Worm (Caenorhabditis elegans) whole organism, late embryonic: ENCODE measurements around the gene tbp-1.

Experiments
- C38D4.7 ChIP-seq: fragments of 200-800 bp; sonication (Bioruptor generic); optimal IDR thresholded peaks from 2 replicates; lab custom pipeline; 2018; ENCODE audit warnings: mild to moderate bottlenecking, missing genetic modification characterization, moderate library complexity, missing compliant biosample characterization
- F13H6.1 ChIP-seq: sonication (generic microtip); optimal IDR thresholded peaks from 2 replicates; lab custom pipeline; 2016; ENCODE audit warnings: missing genetic modification characterization, missing compliant biosample characterization
- K02D7.2 ChIP-seq: sonication (generic microtip); optimal IDR thresholded peaks from 2 replicates; lab custom pipeline; 2017; ENCODE audit warnings: mild to moderate bottlenecking, missing genetic modification characterization, missing compliant biosample characterization
- K09A11.1 ChIP-seq: sonication (generic microtip); optimal IDR thresholded peaks from 2 replicates; lab custom pipeline; 2017; ENCODE audit warnings: antibody characterized with exemption, mild to moderate bottlenecking, missing genetic modification characterization, missing compliant biosample characterization; ENCODE audit not compliant: insufficient read depth
- ceh-14 ChIP-seq: sonication (generic microtip); optimal IDR thresholded peaks from 2 replicates; lab custom pipeline; 2016; ENCODE audit warnings: missing genotype, missing genetic modification characterization, missing compliant biosample characterization
- ceh-2 ChIP-seq: sonication (generic microtip); optimal IDR thresholded peaks from 2 replicates; lab custom pipeline; 2016; ENCODE audit warnings: missing genotype, missing genetic modification characterization, missing compliant biosample characterization
- ceh-34 ChIP-seq: sonication (generic microtip); optimal IDR thresholded peaks from 2 replicates; lab custom pipeline; 2016; ENCODE audit warnings: mild to moderate bottlenecking, missing genetic modification characterization, missing compliant biosample characterization
- ceh-45 ChIP-seq: fragments of 200-800 bp; sonication (Bioruptor generic); IDR thresholded peaks from 2 replicates; pipeline ENCODE4 v1.3.6; 2022; ENCODE audit warnings: missing genetic modification reagents, missing genetic modification characterization, missing compliant biosample characterization
- ceh-6 ChIP-seq: fragments of 200-800 bp; sonication (Bioruptor generic); optimal IDR thresholded peaks from 2 replicates; lab custom pipeline; 2018; ENCODE audit warnings: mild to moderate bottlenecking, missing genetic modification characterization, missing compliant biosample characterization
- ceh-9 ChIP-seq: sonication (generic microtip); optimal IDR thresholded peaks from 2 replicates; lab custom pipeline; 2016; ENCODE audit warnings: mild to moderate bottlenecking, missing genetic modification characterization, inconsistent platforms, missing compliant biosample characterization
- che-1 ChIP-seq: sonication (generic microtip); optimal IDR thresholded peaks from 2 replicates; lab custom pipeline; 2016; ENCODE audit warnings: mild to moderate bottlenecking, missing genetic modification characterization, missing compliant biosample characterization
- dmd-4 ChIP-seq: sonication (generic microtip); optimal IDR thresholded peaks from 2 replicates; lab custom pipeline; 2016; ENCODE audit warnings: borderline replicate concordance, missing genetic modification characterization, missing compliant biosample characterization
- dve-1 ChIP-seq: sonication (generic microtip); optimal IDR thresholded peaks from 2 replicates; lab custom pipeline; 2017; ENCODE audit warnings: antibody characterized with exemption, mild to moderate bottlenecking, missing genetic modification characterization, missing compliant biosample characterization
- eyg-1 ChIP-seq: sonication (generic microtip); optimal IDR thresholded peaks from 2 replicates; lab custom pipeline; 2016; ENCODE audit warnings: missing genotype, missing genetic modification characterization, missing compliant biosample characterization
- gmeb-2 ChIP-seq: sonication (generic microtip); optimal IDR thresholded peaks from 2 replicates; lab custom pipeline; 2016; ENCODE audit warnings: missing genetic modification characterization, inconsistent platforms, missing compliant biosample characterization
- hlh-15 ChIP-seq: sonication (generic microtip); optimal IDR thresholded peaks from 2 replicates; lab custom pipeline; 2016; ENCODE audit warnings: missing genetic modification characterization, missing compliant biosample characterization
- hlh-6 ChIP-seq: sonication (generic microtip); optimal IDR thresholded peaks from 2 replicates; lab custom pipeline; 2016; ENCODE audit warnings: missing genotype, missing genetic modification characterization, missing compliant biosample characterization
- hlh-8 ChIP-seq: sonication (generic microtip); optimal IDR thresholded peaks from 2 replicates; lab custom pipeline; 2016; ENCODE audit warnings: missing genotype, missing genetic modification characterization, missing compliant biosample characterization
- madf-2 ChIP-seq: sonication (generic microtip); optimal IDR thresholded peaks from 2 replicates; lab custom pipeline; 2017; ENCODE audit warnings: missing genetic modification characterization, missing compliant biosample characterization
- mec-3 ChIP-seq: sonication (generic microtip); optimal IDR thresholded peaks from 2 replicates; lab custom pipeline; 2016; ENCODE audit warnings: borderline replicate concordance, missing genetic modification characterization, missing compliant biosample characterization
- nfya-1 ChIP-seq: sonication (generic microtip); optimal IDR thresholded peaks from 2 replicates; lab custom pipeline; 2017; ENCODE audit warnings: missing genetic modification characterization, mild to moderate bottlenecking, missing compliant biosample characterization, antibody characterized with exemption, moderate library complexity
- npax-4 ChIP-seq: sonication (generic microtip); optimal IDR thresholded peaks from 2 replicates; lab custom pipeline; 2016; ENCODE audit warnings: missing genetic modification characterization, missing compliant biosample characterization
- pqm-1 ChIP-seq: sonication (generic microtip); optimal IDR thresholded peaks from 2 replicates; lab custom pipeline; 2016; ENCODE audit warnings: missing genetic modification characterization, missing compliant biosample characterization
- pros-1 ChIP-seq: fragments of 150-350 bp; optimal IDR thresholded peaks from 2 replicates; lab custom pipeline; 2014; ENCODE audit warnings: missing biosample characterization, missing genetic modification reagents, missing genetic modification characterization
- ref-2 ChIP-seq: sonication (generic microtip); optimal IDR thresholded peaks from 2 replicates; lab custom pipeline; 2016; ENCODE audit warnings: missing genetic modification characterization, missing compliant biosample characterization
- rnt-1 ChIP-seq: sonication (generic microtip); optimal IDR thresholded peaks from 2 replicates; lab custom pipeline; 2016; ENCODE audit warnings: missing genetic modification characterization, missing compliant biosample characterization
- sox-2 ChIP-seq: fragments of 200-800 bp; sonication (Bioruptor generic); IDR thresholded peaks from 2 replicates; pipeline ENCODE4 v1.3.6; 2022; ENCODE audit warnings: missing genetic modification reagents, missing genetic modification characterization, missing compliant biosample characterization
- sox-4 ChIP-seq: sonication (generic microtip); optimal IDR thresholded peaks from 2 replicates; lab custom pipeline; 2017; ENCODE audit warnings: mild to moderate bottlenecking, missing genetic modification characterization, inconsistent platforms, missing compliant biosample characterization
- tbx-2 ChIP-seq: sonication (generic microtip); optimal IDR thresholded peaks from 2 replicates; lab custom pipeline; 2016; ENCODE audit warnings: missing genetic modification characterization, missing compliant biosample characterization
- unc-3 ChIP-seq, 2 experiments: fragments of 200-800 bp in 1 of 2; sonication (Bioruptor generic) in 1 of 2; sonication (generic microtip) in 1 of 2; conservative IDR thresholded peaks in 1 of 2; optimal IDR thresholded peaks in 1 of 2; 2 replicates each; pipeline versions ENCODE4 v1.3.6 to Lab custom; 2016 to 2022; ENCODE audit warnings: missing compliant biosample characterization in 2 of 2, missing genetic modification characterization in 2 of 2, missing genetic modification reagents in 1 of 2
- unc-42 ChIP-seq: sonication (generic microtip); optimal IDR thresholded peaks from 2 replicates; lab custom pipeline; 2016; ENCODE audit warnings: missing genotype, missing genetic modification characterization, missing compliant biosample characterization

Gene tbp-1

ce11 chrIII:7381546-7382171, 2.2 kb upstream of the tbp-1 start, which contains the start of the genes hmg-4 and T20B12.3 (continued):
- TF ChIP-seq tbx-2 (no peak), nfya-1 (tag; lab: Kevin White, UChicago) (peak; percentile 44), sox-4 (tag; lab: Kevin White, UChicago) (no peak), mec-3 (no peak), unc-3 (GFP tag; conservative IDR thresholded peaks at IDR 0.05; lab: Robert Waterston, UW) (no peak), unc-3 (tag; optimal IDR thresholded peaks at IDR 0.05; lab: Kevin White, UChicago) (no peak), dve-1 (tag; lab: Kevin White, UChicago) (no peak)

- TF ChIP-seq hlh-6 (tag; lab: Kevin White, UChicago) (no peak), sox-4 (tag; lab: Kevin White, UChicago) (no peak), ceh-14 (tag; lab: Kevin White, UChicago) (no peak), ref-2 (tag; lab: Kevin White, UChicago) (no peak), ceh-9 (tag; lab: Kevin White, UChicago) (no peak), F13H6.1 (no peak), npax-4 (no peak), unc-42 (tag; lab: Kevin White, UChicago) (no peak), dmd-4 (tag; lab: Kevin White, UChicago) (no peak), ceh-45 (GFP tag; lab: Robert Waterston, UW) (no peak), C38D4.7 (GFP tag; lab: Kevin White, UChicago) (no peak), K02D7.2 (tag; lab: Kevin White, UChicago) (no peak), eyg-1 (tag; lab: Kevin White, UChicago) (no peak), ceh-6 (GFP tag; lab: Kevin White, UChicago) (no peak), ceh-34 (tag; lab: Kevin White, UChicago) (no peak), hlh-15 (tag; lab: Kevin White, UChicago) (no peak)
Observed at ce11 chrIII:7385929-7386328, 2.1 kb downstream of the tbp-1 start, which contains the start of gene trd-1. TSS of gene trd-1 (plus strand) at chrIII:7386229.

ce11 chrIII:7386539-7386938, 2.7 kb downstream of the tbp-1 start:
- peak; percentile 27 for TF ChIP-seq tbx-2
- TF ChIP-seq, all 69 proteins: peak for 1; not testable (repeated sequence) for 68

ce11 chrIII:7387359-7387758, 3.5 kb downstream of the tbp-1 start:
- no peak for TF ChIP-seq unc-3 (GFP tag; conservative IDR thresholded peaks at IDR 0.05; lab: Robert Waterston, UW)
- no peak for TF ChIP-seq unc-3 (tag; optimal IDR thresholded peaks at IDR 0.05; lab: Kevin White, UChicago)
- TF ChIP-seq K09A11.1 (tag; lab: Kevin White, UChicago), result no peak
- TF ChIP-seq ceh-45 (GFP tag; lab: Robert Waterston, UW), result no peak
- TF ChIP-seq pros-1 (tag; lab: Kevin White, UChicago), result no peak
- TF ChIP-seq rnt-1 (tag; lab: Kevin White, UChicago), result no peak
- no peak for TF ChIP-seq ceh-2 (tag; lab: Kevin White, UChicago)
- no peak for TF ChIP-seq gmeb-2 (tag; lab: Kevin White, UChicago)
- no peak for TF ChIP-seq sox-2 (GFP tag; lab: Robert Waterston, UW)

ce11 chrIII:7395354-7395753, 11.5 kb downstream of the tbp-1 start, which contains the start of gene lgc-50:
TSS of gene lgc-50 (minus strand) at chrIII:7395454.
- TF ChIP-seq ceh-14 (tag; lab: Kevin White, UChicago) (no peak), pqm-1 (tag; lab: Kevin White, UChicago) (no peak), hlh-8 (no peak), ceh-2 (tag; lab: Kevin White, UChicago) (no peak), che-1 (no peak), madf-2 (no peak)
